Fruit fly (Drosophila melanogaster): ENCODE results near the gene CG7322.

CG7322 gene

dm6 chrX:18883999-18884671 lies 26.6 kb upstream of the CG7322 start, which contains the start of gene CG7332 (continued):
- TF ChIP-seq trh (GFP tag; optimal IDR thresholded peaks at IDR 0.05) (no peak), CG16779 (GFP tag; IDR thresholded peaks at IDR 0.05) (no peak), pfk (GFP tag; optimal IDR thresholded peaks at IDR 0.05) (no peak), CG9797 (GFP tag; optimal IDR thresholded peaks at IDR 0.05) (peak; percentile 69), HLHmδ (GFP tag; optimal IDR thresholded peaks at IDR 0.05) (no peak), twi (tag; optimal IDR thresholded peaks at IDR 0.05) (no peak), CG15514 (GFP tag; optimal IDR thresholded peaks at IDR 0.05) (peak; percentile 47), CG2199 (GFP tag; IDR thresholded peaks at IDR 0.05) (no peak), CG4360 (GFP tag; IDR thresholded peaks at IDR 0.05) (no peak), onecut (GFP tag; IDR thresholded peaks at IDR 0.05) (peak; percentile 50; the same call in 1 of the 2 replicates), CG2889 (GFP tag; IDR thresholded peaks at IDR 0.05) (no peak), CG13287 (GFP tag; IDR thresholded peaks at IDR 0.05; ENCODE audit: partially characterized antibody) (peak; percentile 63), CG4854 (GFP tag; optimal IDR thresholded peaks at IDR 0.05) (no peak), croc (GFP tag; conservative IDR thresholded peaks at IDR 0.05) (no peak), CG8478 (optimal IDR thresholded peaks at IDR 0.05) (no peak), CG11696 (GFP tag; IDR thresholded peaks at IDR 0.05) (no peak), CG10274 (GFP tag; optimal IDR thresholded peaks at IDR 0.05) (no peak), hb (GFP tag; IDR thresholded peaks at IDR 0.05; ENCODE audit: partially characterized antibody) (peak; percentile 60; the same call in 1 of the 3 replicates), CG9932 (GFP tag; IDR thresholded peaks at IDR 0.05) (no peak), CG6683 (GFP tag; optimal IDR thresholded peaks at IDR 0.05) (no peak), pum (GFP tag; optimal IDR thresholded peaks at IDR 0.05) (no peak), CG13123 (GFP tag; optimal IDR thresholded peaks at IDR 0.05) (no peak), CG4424 (GFP tag; optimal IDR thresholded peaks at IDR 0.05) (peak; percentile 19), zen (tag; optimal IDR thresholded peaks at IDR 0.05) (no peak), kah (GFP tag; optimal IDR thresholded peaks at IDR 0.05) (no peak), Dll (GFP tag; IDR thresholded peaks at IDR 0.05; ENCODE audit: partially characterized antibody) (peak; percentile 64; the same call in 1 of the 4 replicates), CG10147 (GFP tag; optimal IDR thresholded peaks at IDR 0.05) (no peak), scrt (GFP tag; optimal IDR thresholded peaks at IDR 0.05) (no peak), psq (GFP tag; optimal IDR thresholded peaks at IDR 0.05) (no peak), CG17359 (tag; optimal IDR thresholded peaks at IDR 0.05) (peak; percentile 25), tup (GFP tag; optimal IDR thresholded peaks at IDR 0.05) (no peak), Dip2 (GFP tag; IDR thresholded peaks at IDR 0.05) (no peak), CG11456 (GFP tag; IDR thresholded peaks at IDR 0.05) (no peak), CG2202 (tag; optimal IDR thresholded peaks at IDR 0.05) (no peak), tna (GFP tag; IDR thresholded peaks at IDR 0.05; ENCODE audit: partially characterized antibody) (peak; percentile 65; the same call in 1 of the 2 replicates), corto (GFP tag; optimal IDR thresholded peaks at IDR 0.05) (no peak), YL-1 (GFP tag; optimal IDR thresholded peaks at IDR 0.05) (peak; percentile 37), CG2712 (tag; optimal IDR thresholded peaks at IDR 0.05) (peak; percentile 14), CG3838 (GFP tag; optimal IDR thresholded peaks at IDR 0.05) (no peak), BtbVII (GFP tag; optimal IDR thresholded peaks at IDR 0.05) (no peak), pnt (GFP tag; optimal IDR thresholded peaks at IDR 0.05) (no peak), CG30020 (tag; optimal IDR thresholded peaks at IDR 0.05) (peak; percentile 21), D19A (tag; optimal IDR thresholded peaks at IDR 0.05) (no peak), sisA (GFP tag; IDR thresholded peaks at IDR 0.05) (no peak), CG8290 (GFP tag; optimal IDR thresholded peaks at IDR 0.05) (no peak), CG8290 (tag; optimal IDR thresholded peaks at IDR 0.05) (no peak), Meics (GFP tag; optimal IDR thresholded peaks at IDR 0.05) (no peak), mam (GFP tag; optimal IDR thresholded peaks at IDR 0.05) (peak; percentile 10), vnd (GFP tag; IDR thresholded peaks at IDR 0.05; ENCODE audit: partially characterized antibody) (peak; percentile 46; the same call in 2 of the 3 replicates), phol (tag; optimal IDR thresholded peaks at IDR 0.05) (peak; percentile 23)
